Fruit fly (Drosophila melanogaster) whole organism, embryonic: ENCODE data around the gene Sodq.

Source experiments
- CG10654 ChIP-seq: fragments of 200-800 bp; sonication (Bioruptor generic); optimal IDR thresholded peaks from 2 replicates; lab custom pipeline; 2016; ENCODE audit warnings: missing biosample characterization, missing genetic modification characterization
- CG12744 ChIP-seq: fragments of 200-800 bp; sonication (Bioruptor generic); optimal IDR thresholded peaks from 2 replicates; lab custom pipeline; 2016; ENCODE audit warnings: missing biosample characterization, missing genetic modification characterization
- CG13894 ChIP-seq: fragments of 200-800 bp; sonication (Bioruptor generic); optimal IDR thresholded peaks from 3 replicates; lab custom pipeline; 2018; ENCODE audit warnings: missing biosample characterization, mild to moderate bottlenecking, missing genetic modification characterization, moderate library complexity
- CG14050 ChIP-seq: fragments of 200-800 bp; sonication (Bioruptor generic); IDR thresholded peaks from 3 replicates; pipeline ENCODE4 v1.3.6; 2022; ENCODE audit warnings: missing biosample characterization, missing genetic modification characterization
- CG16813 ChIP-seq: fragments of 200-800 bp; sonication (Bioruptor generic); IDR thresholded peaks from 3 replicates; pipeline ENCODE4 v1.3.6; 2022; ENCODE audit warnings: missing biosample characterization, missing genetic modification characterization; ENCODE audit not compliant: partially characterized antibody
- CG17328 ChIP-seq: fragments of 200-800 bp; sonication (Bioruptor generic); IDR thresholded peaks from 2 replicates; pipeline ENCODE4 v1.3.6; 2022; ENCODE audit warnings: missing biosample characterization, missing genetic modification characterization
- CG17361 ChIP-seq: fragments of 200-800 bp; sonication (Bioruptor generic); IDR thresholded peaks from 3 replicates; pipeline ENCODE4 v1.3.6; 2022; ENCODE audit warnings: missing biosample characterization, missing genetic modification characterization
- CG17912 ChIP-seq: fragments of 200-800 bp; sonication (Bioruptor generic); optimal IDR thresholded peaks from 2 replicates; lab custom pipeline; 2018; ENCODE audit warnings: missing biosample characterization, mild to moderate bottlenecking, missing genetic modification characterization
- CG18262 ChIP-seq: fragments of 200-800 bp; optimal IDR thresholded peaks from 3 replicates; lab custom pipeline; 2019; ENCODE audit warnings: missing biosample characterization, mild to moderate bottlenecking, missing genetic modification characterization, moderate library complexity
- CG30431 ChIP-seq: fragments of 200-800 bp; sonication (Bioruptor generic); optimal IDR thresholded peaks from 2 replicates; lab custom pipeline; 2017; ENCODE audit warnings: missing biosample characterization, missing genetic modification characterization
- CG3065 ChIP-seq: fragments of 200-800 bp; sonication (Bioruptor generic); optimal IDR thresholded peaks from 2 replicates; lab custom pipeline; 2016; ENCODE audit warnings: missing biosample characterization, missing genetic modification characterization
- CG31388 ChIP-seq: fragments of 200-800 bp; sonication (Bioruptor generic); optimal IDR thresholded peaks from 2 replicates; lab custom pipeline; 2016; ENCODE audit warnings: missing biosample characterization, missing genetic modification characterization
- CG32532 ChIP-seq: fragments of 200-800 bp; sonication (Bioruptor generic); IDR thresholded peaks from 2 replicates; pipeline ENCODE4 v1.3.6; 2022; ENCODE audit warnings: missing biosample characterization, missing genetic modification characterization
- CG3995 ChIP-seq: fragments of 200-800 bp; sonication (Bioruptor generic); optimal IDR thresholded peaks from 3 replicates; lab custom pipeline; 2016; ENCODE audit warnings: missing biosample characterization, missing genetic modification characterization
- CG4360 ChIP-seq: fragments of 200-800 bp; sonication (Bioruptor generic); IDR thresholded peaks from 2 replicates; pipeline ENCODE4 v1.3.6; 2022; ENCODE audit warnings: missing biosample characterization, missing genetic modification characterization
- CG6272 ChIP-seq: fragments of 200-800 bp; sonication (Bioruptor generic); IDR thresholded peaks from 2 replicates; pipeline ENCODE4 v1.3.6; 2022; ENCODE audit warnings: missing biosample characterization, missing genetic modification characterization
- CG6654 ChIP-seq: fragments of 200-800 bp; sonication (Bioruptor generic); optimal IDR thresholded peaks from 2 replicates; lab custom pipeline; 2017; ENCODE audit warnings: missing biosample characterization, mild to moderate bottlenecking, missing genetic modification characterization
- CG6689 ChIP-seq: fragments of 200-800 bp; sonication (Bioruptor generic); IDR thresholded peaks from 2 replicates; pipeline ENCODE4 v1.3.6; 2022; ENCODE audit warnings: missing biosample characterization, missing genetic modification characterization
- CG8388 ChIP-seq: fragments of 200-800 bp; sonication (Bioruptor generic); optimal IDR thresholded peaks from 2 replicates; lab custom pipeline; 2019; ENCODE audit warnings: missing biosample characterization, mild to moderate bottlenecking, missing genetic modification characterization, moderate library complexity
- CG9797 ChIP-seq: fragments of 200-800 bp; sonication (Bioruptor generic); optimal IDR thresholded peaks from 3 replicates; lab custom pipeline; 2018; ENCODE audit warnings: missing biosample characterization, mild to moderate bottlenecking, missing genetic modification characterization
- Dip3 ChIP-seq: fragments of 200-800 bp; sonication (Bioruptor generic); optimal IDR thresholded peaks from 3 replicates; lab custom pipeline; 2016; ENCODE audit warnings: missing biosample characterization, missing genetic modification characterization
- Ets65A ChIP-seq: fragments of 200-800 bp; sonication (Bioruptor generic); peaks from one replicate; lab custom pipeline; 2016; ENCODE audit warnings: missing biosample characterization, missing genetic modification characterization
- Hr3 ChIP-seq: fragments of 200-800 bp; sonication (Bioruptor generic); optimal IDR thresholded peaks from 3 replicates; lab custom pipeline; 2016; ENCODE audit warnings: missing biosample characterization, missing genetic modification characterization
- Lhr ChIP-seq: fragments of 200-800 bp; sonication (Bioruptor generic); optimal IDR thresholded peaks from 3 replicates; lab custom pipeline; 2017; ENCODE audit warnings: mild to moderate bottlenecking, missing biosample characterization, missing genetic modification reagents, missing genetic modification characterization
- Neu2 ChIP-seq: fragments of 200-800 bp; sonication (Bioruptor generic); optimal IDR thresholded peaks from 3 replicates; lab custom pipeline; 2016; ENCODE audit warnings: missing biosample characterization, missing genetic modification characterization, borderline replicate concordance
- Optix ChIP-seq: fragments of 200-800 bp; sonication (Bioruptor generic); IDR thresholded peaks from 3 replicates; pipeline ENCODE4 v1.3.6; 2022; ENCODE audit warnings: missing biosample characterization, missing genetic modification characterization
- Poxn ChIP-seq: fragments of 200-800 bp; sonication (Bioruptor generic); IDR thresholded peaks from 2 replicates; pipeline ENCODE4 v1.3.6; 2022; ENCODE audit warnings: missing biosample characterization, missing genetic modification characterization
- Sry-β ChIP-seq: fragments of 200-800 bp; sonication (Bioruptor generic); optimal IDR thresholded peaks from 2 replicates; lab custom pipeline; 2018; ENCODE audit warnings: missing biosample characterization, mild to moderate bottlenecking, missing genetic modification characterization, moderate library complexity
- Sry-δ ChIP-seq: fragments of 200-800 bp; sonication (Bioruptor generic); optimal IDR thresholded peaks from 2 replicates; lab custom pipeline; 2016; ENCODE audit warnings: missing biosample characterization, missing genetic modification characterization
- Vsx1 ChIP-seq: fragments of 200-800 bp; sonication (Bioruptor generic); optimal IDR thresholded peaks from 2 replicates; lab custom pipeline; 2017; ENCODE audit warnings: missing biosample characterization, mild to moderate bottlenecking, missing genetic modification characterization, missing genetic modification reagents
- bab2 ChIP-seq: fragments of 200-800 bp; sonication (Bioruptor generic); optimal IDR thresholded peaks from 2 replicates; lab custom pipeline; 2016; ENCODE audit warnings: missing biosample characterization, missing genetic modification characterization
- bbx ChIP-seq: fragments of 200-800 bp; sonication (Bioruptor generic); IDR thresholded peaks from 2 replicates; pipeline ENCODE4 v1.3.6; 2022; ENCODE audit warnings: missing biosample characterization, missing genetic modification characterization; ENCODE audit not compliant: partially characterized antibody
- cato ChIP-seq: fragments of 200-800 bp; sonication (Bioruptor generic); optimal IDR thresholded peaks from 2 replicates; lab custom pipeline; 2016; ENCODE audit warnings: missing biosample characterization, missing genetic modification characterization, borderline replicate concordance
- dimm ChIP-seq: fragments of 200-800 bp; sonication (Bioruptor generic); IDR thresholded peaks from 2 replicates; pipeline ENCODE4 v1.3.6; 2022; ENCODE audit warnings: missing biosample characterization, missing genetic modification characterization
- dmrt11E ChIP-seq: fragments of 200-800 bp; sonication (Bioruptor generic); optimal IDR thresholded peaks from 3 replicates; lab custom pipeline; 2018; ENCODE audit warnings: missing biosample characterization, mild to moderate bottlenecking, missing genetic modification characterization, moderate library complexity
- esg ChIP-seq: fragments of 200-800 bp; sonication (Bioruptor generic); conservative IDR thresholded peaks from 2 replicates; pipeline ENCODE4 v1.3.6; 2022; ENCODE audit warnings: missing biosample characterization, missing genetic modification characterization
- fd3F ChIP-seq: fragments of 200-800 bp; sonication (Bioruptor generic); optimal IDR thresholded peaks from 2 replicates; lab custom pipeline; 2018; ENCODE audit warnings: missing biosample characterization, mild to moderate bottlenecking, missing genetic modification characterization, moderate library complexity
- kay ChIP-seq: fragments of 200-800 bp; sonication (Bioruptor generic); optimal IDR thresholded peaks from 2 replicates; lab custom pipeline; 2016; ENCODE audit warnings: missing biosample characterization, missing genetic modification characterization
- ken ChIP-seq: fragments of 200-800 bp; sonication (Bioruptor generic); IDR thresholded peaks from 3 replicates; pipeline ENCODE4 v1.3.6; 2022; ENCODE audit warnings: missing biosample characterization, missing genetic modification characterization
- maf-S ChIP-seq: fragments of 200-800 bp; sonication (Bioruptor generic); optimal IDR thresholded peaks from 2 replicates; lab custom pipeline; 2016; ENCODE audit warnings: missing biosample characterization, missing genetic modification characterization
- odd ChIP-seq: fragments of 200-800 bp; sonication (Bioruptor generic); optimal IDR thresholded peaks from 2 replicates; lab custom pipeline; 2017; ENCODE audit warnings: missing biosample characterization, mild to moderate bottlenecking, missing genetic modification characterization
- org-1 ChIP-seq: fragments of 200-800 bp; sonication (Bioruptor generic); optimal IDR thresholded peaks from 2 replicates; lab custom pipeline; 2017; ENCODE audit warnings: missing biosample characterization, missing genetic modification characterization
- prd ChIP-seq, 3 experiments: fragments of >200 bp in 2 of 3; fragments of 200-800 bp in 1 of 3; sonication (Bioruptor generic) in 1 of 3; optimal IDR thresholded peaks in 2 of 3; IDR thresholded peaks in 1 of 3; 2 replicates in 2 of 3; 3 replicates in 1 of 3; pipeline versions ENCODE4 v1.3.6 to Lab custom; 2017 to 2022; ENCODE audit warnings: missing biosample characterization in 1 of 3, missing genetic modification characterization in 1 of 3
- pum ChIP-seq: fragments of 200-800 bp; sonication (Bioruptor generic); optimal IDR thresholded peaks from 2 replicates; lab custom pipeline; 2016; ENCODE audit warnings: missing biosample characterization, missing genetic modification characterization
- sc ChIP-seq, 3 experiments: fragments of >200 bp in 2 of 3; fragments of 200-800 bp in 1 of 3; sonication (Bioruptor generic) in 1 of 3; optimal IDR thresholded peaks; 2 replicates in 2 of 3; 3 replicates in 1 of 3; lab custom pipeline; 2017; ENCODE audit warnings: mild to moderate bottlenecking in 1 of 3, missing biosample characterization in 1 of 3, missing genetic modification characterization in 1 of 3, missing genetic modification reagents in 1 of 3
- sd ChIP-seq: fragments of 200-800 bp; sonication (Bioruptor generic); optimal IDR thresholded peaks from 3 replicates; lab custom pipeline; 2018; ENCODE audit warnings: missing biosample characterization, mild to moderate bottlenecking, missing genetic modification characterization, moderate library complexity
- slp2 ChIP-seq: fragments of 200-800 bp; sonication (Bioruptor generic); optimal IDR thresholded peaks from 2 replicates; lab custom pipeline; 2016; ENCODE audit warnings: missing biosample characterization, missing genetic modification characterization
- so ChIP-seq: fragments of 200-800 bp; sonication (Bioruptor generic); IDR thresholded peaks from 3 replicates; pipeline ENCODE4 v1.3.6; 2022; ENCODE audit warnings: missing biosample characterization, missing genetic modification characterization
- twi ChIP-seq: fragments of 200-800 bp; optimal IDR thresholded peaks from 2 replicates; lab custom pipeline; 2019; ENCODE audit warnings: missing biosample characterization, mild to moderate bottlenecking, missing genetic modification characterization, moderate library complexity
- vvl ChIP-seq: fragments of 200-800 bp; sonication (Bioruptor generic); IDR thresholded peaks from 2 replicates; pipeline ENCODE4 v1.3.6; 2022; ENCODE audit warnings: missing biosample characterization, missing genetic modification characterization
- wek ChIP-seq: fragments of 200-800 bp; sonication (Bioruptor generic); optimal IDR thresholded peaks from 3 replicates; lab custom pipeline; 2018; ENCODE audit warnings: missing biosample characterization, mild to moderate bottlenecking, missing genetic modification characterization, moderate library complexity

The Sodq gene

dm6 chr3R:25884301-25884700 is 11.3 kb upstream of the Sodq start (continued):
- TF ChIP-seq CG14050 (GFP tag; lab: Robert Waterston, UW) (peak; percentile 12; the same call in 1 of the 3 replicates), pum (no peak), cato (peak; percentile 35), CG3065 (GFP tag; lab: Kevin White, UChicago) (no peak), vvl (GFP tag; lab: Robert Waterston, UW) (peak; percentile 72), odd (GFP tag; lab: Kevin White, UChicago) (peak; percentile 31), ken (GFP tag; lab: Robert Waterston, UW) (no peak), CG8388 (GFP tag; lab: Kevin White, UChicago) (peak; percentile 91), sc (optimal IDR thresholded peaks at IDR 0.05; lab: Kevin White, UChicago) (no peak), sc (GFP tag; optimal IDR thresholded peaks at IDR 0.05; lab: Kevin White, UChicago) (peak; percentile 64), Ets65A (GFP tag; lab: Kevin White, UChicago) (no peak), bbx (GFP tag; lab: Robert Waterston, UW) (no peak), maf-S (GFP tag; lab: Kevin White, UChicago) (no peak), Vsx1 (GFP tag; lab: Kevin White, UChicago) (peak; percentile 29), CG32532 (no peak), org-1 (peak; percentile 30), Optix (GFP tag; lab: Robert Waterston, UW) (no peak), kay (GFP tag; lab: Kevin White, UChicago) (peak; percentile 17), Neu2 (GFP tag; lab: Kevin White, UChicago) (no peak), slp2 (no peak), CG12744 (GFP tag; lab: Kevin White, UChicago) (no peak), wek (GFP tag; lab: Kevin White, UChicago) (no peak), Lhr (GFP tag; lab: Kevin White, UChicago) (peak; percentile 8), fd3F (GFP tag; lab: Kevin White, UChicago) (peak; percentile 30), CG6272 (GFP tag; lab: Robert Waterston, UW) (no peak), dimm (GFP tag; lab: Robert Waterston, UW) (peak; percentile 13; the same call in 1 of the 2 replicates), Sry-β (GFP tag; lab: Kevin White, UChicago) (no peak), CG6689 (GFP tag; lab: Robert Waterston, UW) (peak; percentile 76), CG30431 (GFP tag; lab: Kevin White, UChicago) (no peak), CG16813 (GFP tag; lab: Robert Waterston, UW) (no peak), CG31388 (GFP tag; lab: Kevin White, UChicago) (no peak), Dip3 (GFP tag; lab: Kevin White, UChicago) (no peak), CG17912 (GFP tag; lab: Kevin White, UChicago) (no peak), CG13894 (no peak), CG3995 (GFP tag; lab: Kevin White, UChicago) (no peak), CG9797 (GFP tag; lab: Kevin White, UChicago) (no peak), CG10654 (GFP tag; lab: Kevin White, UChicago) (peak; percentile 35), Poxn (no peak), CG17328 (GFP tag; lab: Robert Waterston, UW) (peak; percentile 78), CG18262 (peak; percentile 92), prd (optimal IDR thresholded peaks at IDR 0.05; lab: Kevin White, UChicago) (no peak), prd (GFP tag; IDR thresholded peaks at IDR 0.05; lab: Robert Waterston, UW) (no peak), twi (peak; percentile 63), Hr3 (peak; percentile 68), CG17361 (GFP tag; lab: Robert Waterston, UW) (peak; percentile 90), CG4360 (GFP tag; lab: Robert Waterston, UW) (no peak), Sry-δ (GFP tag; lab: Kevin White, UChicago) (no peak), dmrt11E (tag; lab: Kevin White, UChicago) (peak; percentile 86), so (GFP tag; lab: Robert Waterston, UW) (no peak), CG6654 (GFP tag; lab: Kevin White, UChicago) (no peak), bab2 (GFP tag; lab: Kevin White, UChicago) (peak; percentile 1), esg (GFP tag; lab: Robert Waterston, UW) (peak; percentile 27; the same call in 1 of the 2 replicates), sd (no peak)
